Worm (Caenorhabditis elegans) whole organism, L2 larva: ENCODE results near the gene cdc-48.2.

Experiments
- C34F6.9 ChIP-seq: fragments of 150-350 bp; optimal IDR thresholded peaks from 2 replicates; lab custom pipeline; 2014; ENCODE audit warnings: missing biosample characterization, missing genetic modification characterization
- F13H6.1 ChIP-seq: sonication (generic microtip); optimal IDR thresholded peaks from 2 replicates; lab custom pipeline; 2016; ENCODE audit warnings: missing genetic modification characterization, missing compliant biosample characterization
- Y55F3AM.14 ChIP-seq: fragments of 200-800 bp; sonication (Bioruptor generic); optimal IDR thresholded peaks from 2 replicates; lab custom pipeline; 2018; ENCODE audit warnings: mild to moderate bottlenecking, missing genetic modification characterization, missing compliant biosample characterization
- ZK546.5 ChIP-seq: sonication (generic microtip); optimal IDR thresholded peaks from 2 replicates; lab custom pipeline; 2017; ENCODE audit warnings: missing biosample characterization, missing genetic modification characterization
- alr-1 ChIP-seq: fragments of 150-350 bp; optimal IDR thresholded peaks from 2 replicates; lab custom pipeline; 2014; ENCODE audit warnings: missing biosample characterization, missing genetic modification characterization
- ama-1 ChIP-seq: fragments of 150-350 bp; optimal IDR thresholded peaks from 2 replicates; lab custom pipeline; 2018; ENCODE audit warnings: inconsistent platforms
- blmp-1 ChIP-seq: sonication (generic microtip); optimal IDR thresholded peaks from 2 replicates; lab custom pipeline; 2017; ENCODE audit warnings: missing genetic modification characterization, mild to moderate bottlenecking, missing compliant biosample characterization, antibody characterized with exemption, moderate library complexity; ENCODE audit not compliant: insufficient read depth
- ceh-16 ChIP-seq: fragments of 150-350 bp; optimal IDR thresholded peaks from 2 replicates; lab custom pipeline; 2014; ENCODE audit warnings: missing biosample characterization, missing genetic modification characterization
- ceh-82 ChIP-seq: fragments of 150-350 bp; optimal IDR thresholded peaks from 2 replicates; lab custom pipeline; 2014; ENCODE audit warnings: missing biosample characterization, missing genetic modification characterization
- crh-2 ChIP-seq: sonication (generic microtip); optimal IDR thresholded peaks from 2 replicates; lab custom pipeline; 2017; ENCODE audit warnings: missing biosample characterization, missing genetic modification characterization
- dmd-4 ChIP-seq: sonication (generic microtip); optimal IDR thresholded peaks from 2 replicates; lab custom pipeline; 2017; ENCODE audit warnings: missing biosample characterization, missing genetic modification characterization
- egl-27 ChIP-seq: sonication (generic microtip); optimal IDR thresholded peaks from 3 replicates; lab custom pipeline; 2017; ENCODE audit warnings: missing biosample characterization, missing genetic modification reagents, missing genetic modification characterization
- elt-1 ChIP-seq: fragments of 150-350 bp; optimal IDR thresholded peaks from 2 replicates; lab custom pipeline; 2014; ENCODE audit warnings: missing biosample characterization, missing genetic modification characterization
- elt-3 ChIP-seq: sonication (generic microtip); optimal IDR thresholded peaks from 2 replicates; lab custom pipeline; 2017; ENCODE audit warnings: missing biosample characterization, missing genetic modification characterization
- fos-1 ChIP-seq: fragments of 150-350 bp; optimal IDR thresholded peaks from 2 replicates; lab custom pipeline; 2014; ENCODE audit warnings: missing biosample characterization, missing genetic modification characterization
- gmeb-1 ChIP-seq: fragments of 150-350 bp; optimal IDR thresholded peaks from 2 replicates; lab custom pipeline; 2014; ENCODE audit warnings: missing biosample characterization, missing genetic modification characterization
- lin-11 ChIP-seq: fragments of 150-350 bp; sonication (generic microtip); optimal IDR thresholded peaks from 2 replicates; lab custom pipeline; 2014; ENCODE audit warnings: missing biosample characterization, missing genetic modification characterization, inconsistent platforms, mixed read lengths
- lin-13 ChIP-seq: fragments of 150-350 bp; optimal IDR thresholded peaks from 2 replicates; lab custom pipeline; 2014; ENCODE audit warnings: missing biosample characterization, missing genetic modification reagents, missing genetic modification characterization
- lsy-2 ChIP-seq, 2 experiments: fragments of 150-350 bp in 1 of 2; sonication (generic microtip) in 1 of 2; optimal IDR thresholded peaks; 2 replicates each; lab custom pipeline; 2014 to 2017; ENCODE audit warnings: missing biosample characterization in 2 of 2, missing genetic modification characterization in 2 of 2
- mab-5 ChIP-seq: fragments of 150-350 bp; optimal IDR thresholded peaks from 2 replicates; lab custom pipeline; 2014; ENCODE audit warnings: missing biosample characterization, missing genetic modification characterization
- mbf-1 ChIP-seq: sonication (generic microtip); optimal IDR thresholded peaks from 2 replicates; lab custom pipeline; 2017; ENCODE audit warnings: missing biosample characterization, missing genetic modification characterization
- nhr-11 ChIP-seq: fragments of 150-350 bp; optimal IDR thresholded peaks from 2 replicates; lab custom pipeline; 2014; ENCODE audit warnings: missing biosample characterization, missing genetic modification characterization
- nhr-12 ChIP-seq: fragments of 150-350 bp; optimal IDR thresholded peaks from 2 replicates; lab custom pipeline; 2014; ENCODE audit warnings: missing biosample characterization, missing genetic modification characterization
- nhr-129 ChIP-seq: fragments of 150-350 bp; optimal IDR thresholded peaks from 2 replicates; lab custom pipeline; 2014; ENCODE audit warnings: missing biosample characterization, missing genetic modification characterization
- nhr-21 ChIP-seq: fragments of 150-350 bp; optimal IDR thresholded peaks from 2 replicates; lab custom pipeline; 2014; ENCODE audit warnings: missing biosample characterization, missing genetic modification characterization
- nhr-23 ChIP-seq: fragments of 150-350 bp; optimal IDR thresholded peaks from 2 replicates; lab custom pipeline; 2014; ENCODE audit warnings: missing biosample characterization, missing genetic modification reagents, missing genetic modification characterization
- nhr-237 ChIP-seq: fragments of 150-350 bp; optimal IDR thresholded peaks from 2 replicates; lab custom pipeline; 2014; ENCODE audit warnings: missing biosample characterization, missing genetic modification characterization
- nhr-77 ChIP-seq: fragments of 150-350 bp; optimal IDR thresholded peaks from 2 replicates; lab custom pipeline; 2014; ENCODE audit warnings: missing biosample characterization, missing genetic modification characterization
- sem-4 ChIP-seq: fragments of 150-350 bp; optimal IDR thresholded peaks from 2 replicates; lab custom pipeline; 2014; ENCODE audit warnings: missing biosample characterization, missing genetic modification reagents, missing genetic modification characterization
- skn-1 ChIP-seq: sonication (generic microtip); optimal IDR thresholded peaks from 2 replicates; lab custom pipeline; 2017; ENCODE audit warnings: missing biosample characterization, missing genetic modification characterization
- sma-3 ChIP-seq: sonication (generic microtip); optimal IDR thresholded peaks from 2 replicates; lab custom pipeline; 2016; ENCODE audit warnings: missing genetic modification reagents, missing genetic modification characterization, missing compliant biosample characterization
- sma-9 ChIP-seq, 2 experiments: fragments of 150-350 bp in 1 of 2; sonication (generic microtip) in 1 of 2; optimal IDR thresholded peaks; 2 replicates each; lab custom pipeline; 2014 to 2016; ENCODE audit warnings: missing genetic modification characterization in 2 of 2, mild to moderate bottlenecking in 1 of 2, missing biosample characterization in 1 of 2, missing compliant biosample characterization in 1 of 2, missing genetic modification reagents in 1 of 2, moderate library complexity in 1 of 2
- snpc-4 ChIP-seq: fragments of 150-350 bp; optimal IDR thresholded peaks from 2 replicates; lab custom pipeline; 2014; ENCODE audit warnings: missing biosample characterization, missing genetic modification characterization
- unc-39 ChIP-seq: fragments of 150-350 bp; optimal IDR thresholded peaks from 2 replicates; lab custom pipeline; 2014; ENCODE audit warnings: missing biosample characterization, missing genetic modification characterization
- unc-55 ChIP-seq: fragments of 150-350 bp; sonication (generic microtip); optimal IDR thresholded peaks from 3 replicates; lab custom pipeline; 2014; ENCODE audit warnings: missing biosample characterization, missing genetic modification reagents, missing genetic modification characterization
- zag-1 ChIP-seq: fragments of 150-350 bp; optimal IDR thresholded peaks from 2 replicates; lab custom pipeline; 2014; ENCODE audit warnings: missing biosample characterization, missing genetic modification characterization
- ztf-1 ChIP-seq: fragments of 200-800 bp; sonication (Bioruptor generic); conservative IDR thresholded peaks from 2 replicates; pipeline ENCODE4 v1.3.6; 2022; ENCODE audit warnings: missing genetic modification characterization, missing compliant biosample characterization
- ztf-11 ChIP-seq: sonication (generic microtip); optimal IDR thresholded peaks from 2 replicates; lab custom pipeline; 2017; ENCODE audit warnings: missing biosample characterization, missing genetic modification characterization
- ztf-4 ChIP-seq: fragments of 150-350 bp; optimal IDR thresholded peaks from 2 replicates; lab custom pipeline; 2014; ENCODE audit warnings: missing biosample characterization, missing genetic modification characterization

cdc-48.2 gene

ce11 chrII:8112063-8112462, 26.2 kb upstream of the cdc-48.2 start, which contains the start of gene lron-4:
Gene lron-4, minus strand, starts transcription at chrII:8112163.
- TF ChIP-seq ztf-1 (GFP tag; lab: Robert Waterston, UW) (no peak), sma-9 (GFP tag; optimal IDR thresholded peaks at IDR 0.05; lab: Kevin White, UChicago) (no peak), sma-9 (tag; optimal IDR thresholded peaks at IDR 0.05; lab: Kevin White, UChicago) (no peak), crh-2 (no peak), egl-27 (no peak), mbf-1 (tag; lab: Kevin White, UChicago) (no peak), ZK546.5 (tag; lab: Kevin White, UChicago) (no peak), elt-3 (tag; lab: Kevin White, UChicago) (no peak), nhr-23 (tag; lab: Kevin White, UChicago) (no peak), ama-1 (no peak), unc-39 (tag; lab: Kevin White, UChicago) (no peak), nhr-11 (tag; lab: Kevin White, UChicago) (no peak), ceh-16 (no peak), lin-11 (tag; lab: Kevin White, UChicago) (no peak), ztf-4 (tag; lab: Kevin White, UChicago) (no peak), nhr-237 (tag; lab: Kevin White, UChicago) (no peak)

- TF ChIP-seq sma-9 (GFP tag; optimal IDR thresholded peaks at IDR 0.05; lab: Kevin White, UChicago): no peak
- TF ChIP-seq sma-9 (tag; optimal IDR thresholded peaks at IDR 0.05; lab: Kevin White, UChicago): no peak
- no peak for TF ChIP-seq fos-1 (tag; lab: Kevin White, UChicago)
- no peak for TF ChIP-seq C34F6.9
- TF ChIP-seq nhr-129: no peak
- TF ChIP-seq ztf-1 (GFP tag; lab: Robert Waterston, UW): no peak
- no peak for TF ChIP-seq sma-3 (GFP tag; lab: Kevin White, UChicago)
- TF ChIP-seq mab-5 (tag; lab: Kevin White, UChicago): no peak
- no peak for TF ChIP-seq nhr-12 (tag; lab: Kevin White, UChicago)
- no peak for TF ChIP-seq sem-4 (tag; lab: Kevin White, UChicago)
These were observed 22.1 kb upstream of the cdc-48.2 start, which contains the start of gene unc-105 for ce11 chrII:8116159-8116558. Gene unc-105, plus strand, starts transcription at chrII:8116459.

- no peak for TF ChIP-seq mbf-1 (tag; lab: Kevin White, UChicago)
- TF ChIP-seq ztf-11 (tag; lab: Kevin White, UChicago): no peak
- no peak for TF ChIP-seq blmp-1 (tag; lab: Kevin White, UChicago)
- TF ChIP-seq nhr-129: peak; percentile 24
- TF ChIP-seq sma-9 (GFP tag; optimal IDR thresholded peaks at IDR 0.05; lab: Kevin White, UChicago): peak; percentile 50
- no peak for TF ChIP-seq sma-9 (tag; optimal IDR thresholded peaks at IDR 0.05; lab: Kevin White, UChicago)
- TF ChIP-seq nhr-23 (tag; lab: Kevin White, UChicago): no peak
- no peak for TF ChIP-seq C34F6.9
- TF ChIP-seq F13H6.1 (tag; lab: Kevin White, UChicago): peak; percentile 1
- TF ChIP-seq egl-27: no peak
- no peak for TF ChIP-seq fos-1 (tag; lab: Kevin White, UChicago)
- peak in 1 of 2 experiments; percentile 5 for TF ChIP-seq lsy-2 (tag; optimal IDR thresholded peaks at IDR 0.05; lab: Kevin White, UChicago)
These were observed 20.9 kb upstream of the cdc-48.2 start for ce11 chrII:8117426-8117825.

ce11 chrII:8124867-8125266, 13.4 kb upstream of the cdc-48.2 start, which contains the start of gene ire-1:
Gene ire-1, minus strand, starts transcription at chrII:8124910.
- TF ChIP-seq elt-3 (tag; lab: Kevin White, UChicago) (no peak), dmd-4 (tag; lab: Kevin White, UChicago) (no peak), ztf-1 (GFP tag; lab: Robert Waterston, UW) (no peak), elt-1 (no peak), crh-2 (peak; percentile 84), nhr-77 (no peak), mbf-1 (tag; lab: Kevin White, UChicago) (no peak), gmeb-1 (tag; lab: Kevin White, UChicago) (peak; percentile 49), nhr-129 (peak; percentile 76), sem-4 (tag; lab: Kevin White, UChicago) (no peak), alr-1 (tag; lab: Kevin White, UChicago) (no peak), skn-1 (no peak), fos-1 (tag; lab: Kevin White, UChicago) (peak; percentile 64), Y55F3AM.14 (GFP tag; lab: Kevin White, UChicago) (no peak), F13H6.1 (tag; lab: Kevin White, UChicago) (peak; percentile 32), zag-1 (no peak), ceh-16 (no peak), sma-9 (GFP tag; optimal IDR thresholded peaks at IDR 0.05; lab: Kevin White, UChicago) (peak; percentile 49), sma-9 (tag; optimal IDR thresholded peaks at IDR 0.05; lab: Kevin White, UChicago) (no peak), C34F6.9 (peak; percentile 71), ztf-4 (tag; lab: Kevin White, UChicago) (no peak), blmp-1 (tag; lab: Kevin White, UChicago) (peak; percentile 9), nhr-21 (tag; lab: Kevin White, UChicago) (no peak), sma-3 (GFP tag; lab: Kevin White, UChicago) (no peak), lin-11 (tag; lab: Kevin White, UChicago) (peak; percentile 69), lin-13 (GFP tag; lab: Kevin White, UChicago) (peak; percentile 47), snpc-4 (tag; lab: Kevin White, UChicago) (peak; percentile 40), ceh-82 (tag; lab: Kevin White, UChicago) (no peak), ZK546.5 (tag; lab: Kevin White, UChicago) (no peak), unc-55 (GFP tag; lab: Kevin White, UChicago) (peak; percentile 94), lsy-2 (tag; optimal IDR thresholded peaks at IDR 0.05; lab: Kevin White, UChicago) (peak; percentile 93 to 99)
